Fruit fly (Drosophila melanogaster): ENCODE data around the gene Atg17.

DNA sequence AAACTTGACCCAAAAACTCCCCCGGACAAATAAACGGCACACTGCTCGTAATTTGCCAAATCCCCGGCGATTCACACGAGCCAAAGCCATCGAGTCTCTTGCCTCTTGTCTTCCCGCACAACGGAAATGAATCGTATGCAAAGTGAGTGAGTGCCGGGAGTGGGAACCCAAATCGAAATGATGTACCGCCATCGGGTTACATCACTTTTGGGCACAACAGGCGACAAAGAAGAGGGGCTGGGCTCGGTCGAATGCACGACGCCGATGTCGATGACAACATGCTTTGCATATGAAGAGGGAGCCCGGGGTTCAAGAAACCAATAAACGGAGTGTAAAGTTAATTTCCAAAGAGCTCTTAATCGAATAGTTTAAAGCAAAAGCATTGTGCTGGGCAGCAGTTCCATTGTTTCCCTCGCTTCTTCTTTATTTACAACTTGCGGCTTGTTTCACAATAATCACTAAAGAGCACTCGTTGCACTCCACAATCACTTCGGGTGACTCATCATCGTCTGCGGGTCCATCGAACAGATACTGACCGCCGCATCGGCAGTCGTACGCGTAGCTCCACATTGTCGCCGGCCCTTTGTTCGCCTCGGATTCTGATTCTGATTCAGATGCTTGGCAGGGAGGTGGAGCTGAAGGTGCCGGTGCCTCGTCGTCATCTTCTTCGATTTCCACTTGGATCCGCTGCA, 47.7 kb upstream of the Atg17 start:
- no peak for TF ChIP-seq Hr39 (GFP tag; optimal IDR thresholded peaks at IDR 0.05)
- no peak for TF ChIP-seq CG3032 (tag; optimal IDR thresholded peaks at IDR 0.05)
- no peak for TF ChIP-seq eg (GFP tag; IDR thresholded peaks at IDR 0.05)
- TF ChIP-seq CG11294 (GFP tag; IDR thresholded peaks at IDR 0.05) = no peak
- TF ChIP-seq Gug (GFP tag; IDR thresholded peaks at IDR 0.05) = no peak
- peak; percentile 28 for TF ChIP-seq CG3919 (GFP tag; optimal IDR thresholded peaks at IDR 0.05)
- peak; percentile 67 for TF ChIP-seq CG6276 (GFP tag; optimal IDR thresholded peaks at IDR 0.05)
- TF ChIP-seq pdm3 (GFP tag; optimal IDR thresholded peaks at IDR 0.05) = no peak
- no peak for TF ChIP-seq CG8632 (GFP tag; optimal IDR thresholded peaks at IDR 0.05)
- TF ChIP-seq CG8319 (GFP tag; optimal IDR thresholded peaks at IDR 0.05) = no peak
